Worm (Caenorhabditis elegans) whole organism, late embryonic: Measurements from ENCODE around the gene Y43F8B.18.
A peak's percentile ranks its signal among the peaks of the same experiment; 100 is the strongest.

Experiments used
- T23F11.4 ChIP-seq: fragments of 200-800 bp; sonication (Bioruptor generic); optimal IDR thresholded peaks from 2 replicates; lab custom pipeline; 2018; ENCODE audit warnings: mild to moderate bottlenecking, missing genetic modification characterization, missing compliant biosample characterization
- Y22D7AL.16 ChIP-seq: sonication (generic microtip); optimal IDR thresholded peaks from 2 replicates; lab custom pipeline; 2016; ENCODE audit warnings: missing genetic modification characterization, missing compliant biosample characterization
- ahr-1 ChIP-seq: sonication (generic microtip); optimal IDR thresholded peaks from 2 replicates; lab custom pipeline; 2016; ENCODE audit warnings: missing genetic modification characterization, missing compliant biosample characterization
- ceh-18 ChIP-seq: sonication (generic microtip); optimal IDR thresholded peaks from 2 replicates; lab custom pipeline; 2016; ENCODE audit warnings: missing genetic modification characterization, missing compliant biosample characterization
- ceh-19 ChIP-seq: fragments of 200-800 bp; sonication (Bioruptor generic); optimal IDR thresholded peaks from 2 replicates; lab custom pipeline; 2018; ENCODE audit warnings: mild to moderate bottlenecking, missing genetic modification characterization, missing compliant biosample characterization
- ceh-2 ChIP-seq: sonication (generic microtip); optimal IDR thresholded peaks from 2 replicates; lab custom pipeline; 2016; ENCODE audit warnings: missing genotype, missing genetic modification characterization, missing compliant biosample characterization
- ceh-22 ChIP-seq: sonication (generic microtip); optimal IDR thresholded peaks from 2 replicates; lab custom pipeline; 2017; ENCODE audit warnings: missing biosample characterization, missing genetic modification characterization
- ceh-24 ChIP-seq: sonication (generic microtip); optimal IDR thresholded peaks from 2 replicates; lab custom pipeline; 2016; ENCODE audit warnings: mild to moderate bottlenecking, missing genetic modification characterization, missing compliant biosample characterization
- ceh-31 ChIP-seq: sonication (generic microtip); optimal IDR thresholded peaks from 2 replicates; lab custom pipeline; 2016; ENCODE audit warnings: missing genetic modification characterization, missing compliant biosample characterization
- ceh-9 ChIP-seq: sonication (generic microtip); optimal IDR thresholded peaks from 2 replicates; lab custom pipeline; 2016; ENCODE audit warnings: mild to moderate bottlenecking, missing genetic modification characterization, inconsistent platforms, missing compliant biosample characterization
- che-1 ChIP-seq: sonication (generic microtip); optimal IDR thresholded peaks from 2 replicates; lab custom pipeline; 2016; ENCODE audit warnings: mild to moderate bottlenecking, missing genetic modification characterization, missing compliant biosample characterization
- dmd-4 ChIP-seq: sonication (generic microtip); optimal IDR thresholded peaks from 2 replicates; lab custom pipeline; 2016; ENCODE audit warnings: borderline replicate concordance, missing genetic modification characterization, missing compliant biosample characterization
- dve-1 ChIP-seq: sonication (generic microtip); optimal IDR thresholded peaks from 2 replicates; lab custom pipeline; 2017; ENCODE audit warnings: antibody characterized with exemption, mild to moderate bottlenecking, missing genetic modification characterization, missing compliant biosample characterization
- elt-2 ChIP-seq: sonication (generic microtip); optimal IDR thresholded peaks from 2 replicates; lab custom pipeline; 2016; ENCODE audit warnings: missing genetic modification reagents, missing genetic modification characterization, missing compliant biosample characterization
- elt-4 ChIP-seq: sonication (generic microtip); optimal IDR thresholded peaks from 2 replicates; lab custom pipeline; 2016; ENCODE audit warnings: missing genetic modification characterization, missing compliant biosample characterization
- ets-4 ChIP-seq: sonication (generic microtip); optimal IDR thresholded peaks from 2 replicates; lab custom pipeline; 2016; ENCODE audit warnings: missing genetic modification characterization, missing compliant biosample characterization
- fax-1 ChIP-seq: sonication (generic microtip); optimal IDR thresholded peaks from 2 replicates; lab custom pipeline; 2016; ENCODE audit warnings: missing genotype, missing genetic modification characterization, missing compliant biosample characterization
- fkh-10 ChIP-seq: fragments of 150-350 bp; optimal IDR thresholded peaks from 2 replicates; lab custom pipeline; 2014; ENCODE audit warnings: missing biosample characterization, missing genetic modification reagents, missing genetic modification characterization
- fkh-6 ChIP-seq: sonication (generic microtip); optimal IDR thresholded peaks from 2 replicates; lab custom pipeline; 2016; ENCODE audit warnings: missing genetic modification characterization, missing compliant biosample characterization
- gmeb-2 ChIP-seq: sonication (generic microtip); optimal IDR thresholded peaks from 2 replicates; lab custom pipeline; 2016; ENCODE audit warnings: missing genetic modification characterization, inconsistent platforms, missing compliant biosample characterization
- hlh-13 ChIP-seq: fragments of 200-800 bp; sonication (Bioruptor generic); optimal IDR thresholded peaks from 2 replicates; lab custom pipeline; 2018; ENCODE audit warnings: mild to moderate bottlenecking, missing genetic modification characterization, missing compliant biosample characterization
- hlh-15 ChIP-seq: sonication (generic microtip); optimal IDR thresholded peaks from 2 replicates; lab custom pipeline; 2016; ENCODE audit warnings: missing genetic modification characterization, missing compliant biosample characterization
- hlh-6 ChIP-seq: sonication (generic microtip); optimal IDR thresholded peaks from 2 replicates; lab custom pipeline; 2016; ENCODE audit warnings: missing genotype, missing genetic modification characterization, missing compliant biosample characterization
- hlh-8 ChIP-seq: sonication (generic microtip); optimal IDR thresholded peaks from 2 replicates; lab custom pipeline; 2016; ENCODE audit warnings: missing genotype, missing genetic modification characterization, missing compliant biosample characterization
- lim-6 ChIP-seq: sonication (generic microtip); optimal IDR thresholded peaks from 2 replicates; lab custom pipeline; 2016; ENCODE audit warnings: missing genetic modification characterization, missing compliant biosample characterization
- madf-2 ChIP-seq: sonication (generic microtip); optimal IDR thresholded peaks from 2 replicates; lab custom pipeline; 2017; ENCODE audit warnings: missing genetic modification characterization, missing compliant biosample characterization
- mec-3 ChIP-seq: sonication (generic microtip); optimal IDR thresholded peaks from 2 replicates; lab custom pipeline; 2016; ENCODE audit warnings: borderline replicate concordance, missing genetic modification characterization, missing compliant biosample characterization
- nfya-1 ChIP-seq: sonication (generic microtip); optimal IDR thresholded peaks from 2 replicates; lab custom pipeline; 2017; ENCODE audit warnings: missing genetic modification characterization, mild to moderate bottlenecking, missing compliant biosample characterization, antibody characterized with exemption, moderate library complexity
- nhr-232 ChIP-seq: sonication (generic microtip); optimal IDR thresholded peaks from 2 replicates; lab custom pipeline; 2016; ENCODE audit warnings: missing genetic modification characterization, missing compliant biosample characterization
- pat-9 ChIP-seq: fragments of 200-800 bp; sonication (Bioruptor generic); optimal IDR thresholded peaks from 2 replicates; lab custom pipeline; 2018; ENCODE audit warnings: mild to moderate bottlenecking, missing genetic modification characterization, moderate library complexity, missing compliant biosample characterization
- pax-1 ChIP-seq: fragments of 150-350 bp; optimal IDR thresholded peaks from 2 replicates; lab custom pipeline; 2014; ENCODE audit warnings: missing biosample characterization, missing genetic modification characterization
- pha-4 ChIP-seq: fragments of 150-350 bp; optimal IDR thresholded peaks from 2 replicates; lab custom pipeline; 2018; ENCODE audit warnings: missing biosample characterization, missing genetic modification reagents, missing genetic modification characterization
- pqm-1 ChIP-seq: sonication (generic microtip); optimal IDR thresholded peaks from 2 replicates; lab custom pipeline; 2016; ENCODE audit warnings: missing genetic modification characterization, missing compliant biosample characterization
- rnt-1 ChIP-seq: sonication (generic microtip); optimal IDR thresholded peaks from 2 replicates; lab custom pipeline; 2016; ENCODE audit warnings: missing genetic modification characterization, missing compliant biosample characterization
- sdc-2 ChIP-seq: sonication (generic microtip); optimal IDR thresholded peaks from 2 replicates; lab custom pipeline; 2016; ENCODE audit warnings: missing genotype, missing genetic modification characterization, missing compliant biosample characterization
- sox-4 ChIP-seq: sonication (generic microtip); optimal IDR thresholded peaks from 2 replicates; lab custom pipeline; 2017; ENCODE audit warnings: mild to moderate bottlenecking, missing genetic modification characterization, inconsistent platforms, missing compliant biosample characterization
- syd-9 ChIP-seq: sonication (generic microtip); optimal IDR thresholded peaks from 2 replicates; lab custom pipeline; 2016; ENCODE audit warnings: mild to moderate bottlenecking, missing genetic modification characterization, moderate library complexity, missing compliant biosample characterization
- tbx-7 ChIP-seq: sonication (generic microtip); optimal IDR thresholded peaks from 2 replicates; lab custom pipeline; 2016; ENCODE audit warnings: missing genotype, missing genetic modification characterization, missing compliant biosample characterization
- ttx-3 ChIP-seq: sonication (generic microtip); optimal IDR thresholded peaks from 2 replicates; lab custom pipeline; 2016; ENCODE audit warnings: missing genetic modification reagents, missing genetic modification characterization, missing compliant biosample characterization
- unc-3 ChIP-seq, 2 experiments: fragments of 200-800 bp in 1 of 2; sonication (Bioruptor generic) in 1 of 2; sonication (generic microtip) in 1 of 2; conservative IDR thresholded peaks in 1 of 2; optimal IDR thresholded peaks in 1 of 2; 2 replicates each; pipeline versions ENCODE4 v1.3.6 to Lab custom; 2016 to 2022; ENCODE audit warnings: missing compliant biosample characterization in 2 of 2, missing genetic modification characterization in 2 of 2, missing genetic modification reagents in 1 of 2
- unc-55 ChIP-seq: sonication (generic microtip); optimal IDR thresholded peaks from 2 replicates; lab custom pipeline; 2017; ENCODE audit warnings: missing biosample characterization, missing genetic modification reagents, missing genetic modification characterization
- zip-5 ChIP-seq: sonication (generic microtip); optimal IDR thresholded peaks from 2 replicates; lab custom pipeline; 2016; ENCODE audit warnings: missing genetic modification characterization, missing compliant biosample characterization
- ztf-16 ChIP-seq: sonication (generic microtip); optimal IDR thresholded peaks from 2 replicates; lab custom pipeline; 2017; ENCODE audit warnings: missing genetic modification characterization, missing compliant biosample characterization

Y43F8B.18 gene

DNA sequence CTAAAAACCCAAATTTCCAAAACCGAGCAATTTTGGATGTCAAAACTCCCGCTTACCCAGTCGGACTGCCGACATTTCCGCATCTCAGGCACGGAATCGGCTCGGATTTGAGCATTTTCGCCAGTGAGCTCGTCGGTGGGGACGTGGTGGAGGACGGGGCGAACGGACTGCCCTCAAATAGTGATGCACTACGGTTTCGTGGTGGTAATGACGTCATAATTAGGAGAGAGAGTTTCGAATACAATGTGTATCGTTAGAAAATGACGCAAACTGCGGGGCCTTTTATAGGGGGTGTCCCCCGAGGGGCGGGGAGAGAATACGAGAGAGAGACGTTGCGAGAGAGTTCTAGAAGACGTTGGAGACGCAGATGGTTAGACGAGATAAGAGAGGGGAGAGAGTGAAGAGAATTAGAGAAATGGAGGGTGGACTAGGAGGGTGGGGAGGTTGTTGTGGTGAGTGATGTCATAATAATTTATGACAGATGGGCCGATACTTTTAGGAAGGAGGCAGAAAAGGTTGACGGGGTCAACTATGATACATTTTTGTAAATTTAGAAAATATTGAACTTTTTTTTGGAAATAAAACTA lies 36.9 kb downstream of the Y43F8B.18 start (continued):
- 0 out of 2 replicates have a peak, but pooled peaks have one; percentile 47 for TF ChIP-seq unc-3 (GFP tag; conservative IDR thresholded peaks at IDR 0.05; lab: Robert Waterston, UW)
- peak; percentile 62 for TF ChIP-seq unc-3 (tag; optimal IDR thresholded peaks at IDR 0.05; lab: Kevin White, UChicago)
- TF ChIP-seq hlh-13 (GFP tag; lab: Kevin White, UChicago), result peak; percentile 43
- TF ChIP-seq ets-4, result no peak
- peak; percentile 92 for TF ChIP-seq nfya-1
- peak; percentile 29 for TF ChIP-seq gmeb-2 (tag; lab: Kevin White, UChicago)
- peak; percentile 69 for TF ChIP-seq ceh-18
- TF ChIP-seq sdc-2 (tag; lab: Kevin White, UChicago), result no peak
- TF ChIP-seq ceh-9 (tag; lab: Kevin White, UChicago), result no peak
- TF ChIP-seq syd-9 (tag; lab: Kevin White, UChicago), result peak; percentile 42
- peak; percentile 70 for TF ChIP-seq T23F11.4 (GFP tag; lab: Kevin White, UChicago)
- TF ChIP-seq dmd-4 (tag; lab: Kevin White, UChicago), result peak; percentile 37
- no peak for TF ChIP-seq fax-1 (tag; lab: Kevin White, UChicago)
- TF ChIP-seq ahr-1 (tag; lab: Kevin White, UChicago), result no peak
- TF ChIP-seq madf-2, result peak; percentile 63
- TF ChIP-seq pha-4, result no peak
- TF ChIP-seq pax-1 (tag; lab: Kevin White, UChicago), result peak; percentile 70
- TF ChIP-seq ceh-31 (tag; lab: Kevin White, UChicago), result peak; percentile 81
- peak; percentile 70 for TF ChIP-seq ztf-16 (tag; lab: Kevin White, UChicago)
- no peak for TF ChIP-seq fkh-6 (tag; lab: Kevin White, UChicago)
- TF ChIP-seq ttx-3 (tag; lab: Kevin White, UChicago), result no peak
- TF ChIP-seq lim-6 (tag; lab: Kevin White, UChicago), result no peak
- TF ChIP-seq fkh-10, result no peak
- TF ChIP-seq zip-5 (tag; lab: Kevin White, UChicago), result no peak
- TF ChIP-seq dve-1 (tag; lab: Kevin White, UChicago), result peak; percentile 68
- peak; percentile 54 for TF ChIP-seq che-1 (tag; lab: Kevin White, UChicago)
- peak; percentile 40 for TF ChIP-seq tbx-7 (tag; lab: Kevin White, UChicago)
- no peak for TF ChIP-seq hlh-15 (tag; lab: Kevin White, UChicago)
- TF ChIP-seq nhr-232 (tag; lab: Kevin White, UChicago), result no peak
- TF ChIP-seq mec-3 (tag; lab: Kevin White, UChicago), result no peak
- TF ChIP-seq pqm-1, result no peak
- TF ChIP-seq elt-2, result peak; percentile 84
- peak; percentile 21 for TF ChIP-seq sox-4 (tag; lab: Kevin White, UChicago)
- TF ChIP-seq unc-55 (GFP tag; lab: Kevin White, UChicago), result peak; percentile 100
- TF ChIP-seq rnt-1 (tag; lab: Kevin White, UChicago), result peak; percentile 76
- peak; percentile 48 for TF ChIP-seq pat-9 (tag; lab: Kevin White, UChicago)
- no peak for TF ChIP-seq elt-4 (tag; lab: Kevin White, UChicago)
- peak; percentile 43 for TF ChIP-seq ceh-2 (tag; lab: Kevin White, UChicago)
- peak; percentile 75 for TF ChIP-seq ceh-19
- TF ChIP-seq ceh-24 (tag; lab: Kevin White, UChicago), result peak; percentile 12
- peak; percentile 4 for TF ChIP-seq hlh-8 (tag; lab: Kevin White, UChicago)
- no peak for TF ChIP-seq ceh-22 (tag; lab: Kevin White, UChicago)
- TF ChIP-seq hlh-6 (tag; lab: Kevin White, UChicago), result no peak
- peak; percentile 17 for TF ChIP-seq Y22D7AL.16 (tag; lab: Kevin White, UChicago)
- TF ChIP-seq, all 69 proteins: peak for 42
